Worm (Caenorhabditis elegans) whole organism, late embryonic: ENCODE results near the gene clec-34.

Experiments
- ama-1 ChIP-seq: fragments of 150-350 bp; optimal IDR thresholded peaks from 2 replicates; lab custom pipeline; 2014
- fkh-10 ChIP-seq: fragments of 150-350 bp; optimal IDR thresholded peaks from 2 replicates; lab custom pipeline; 2014; ENCODE audit warnings: missing biosample characterization, missing genetic modification reagents, missing genetic modification characterization
- hlh-15 ChIP-seq: sonication (generic microtip); optimal IDR thresholded peaks from 2 replicates; lab custom pipeline; 2016; ENCODE audit warnings: missing genetic modification characterization, missing compliant biosample characterization
- lin-11 ChIP-seq: fragments of 200-800 bp; sonication (Bioruptor generic); optimal IDR thresholded peaks from 2 replicates; lab custom pipeline; 2018; ENCODE audit warnings: mild to moderate bottlenecking, missing genetic modification characterization, missing compliant biosample characterization
- nfya-1 ChIP-seq: sonication (generic microtip); optimal IDR thresholded peaks from 2 replicates; lab custom pipeline; 2017; ENCODE audit warnings: missing genetic modification characterization, mild to moderate bottlenecking, missing compliant biosample characterization, antibody characterized with exemption, moderate library complexity
- pax-1 ChIP-seq: fragments of 150-350 bp; optimal IDR thresholded peaks from 2 replicates; lab custom pipeline; 2014; ENCODE audit warnings: missing biosample characterization, missing genetic modification characterization
- ref-2 ChIP-seq: sonication (generic microtip); optimal IDR thresholded peaks from 2 replicates; lab custom pipeline; 2016; ENCODE audit warnings: missing genetic modification characterization, missing compliant biosample characterization
- sox-4 ChIP-seq: sonication (generic microtip); optimal IDR thresholded peaks from 2 replicates; lab custom pipeline; 2017; ENCODE audit warnings: mild to moderate bottlenecking, missing genetic modification characterization, inconsistent platforms, missing compliant biosample characterization
- tbx-2 ChIP-seq: sonication (generic microtip); optimal IDR thresholded peaks from 2 replicates; lab custom pipeline; 2016; ENCODE audit warnings: missing genetic modification characterization, missing compliant biosample characterization

- TF ChIP-seq ama-1 = no peak
- TF ChIP-seq hlh-15 = no peak
- no peak for TF ChIP-seq sox-4 (tag; lab: Kevin White, UChicago)
- TF ChIP-seq fkh-10 (GFP tag; lab: Kevin White, UChicago) = no peak
- TF ChIP-seq lin-11 (tag; lab: Kevin White, UChicago) = no peak
- no peak for TF ChIP-seq pax-1 (tag; lab: Kevin White, UChicago)
- no peak for TF ChIP-seq ref-2 (tag; lab: Kevin White, UChicago)
- TF ChIP-seq tbx-2 (tag; lab: Kevin White, UChicago) = no peak
- TF ChIP-seq nfya-1 (tag; lab: Kevin White, UChicago) = no peak
These were observed 1.9 kb upstream of the clec-34 start, which contains the start of gene T25E12.16 for ce11 chrV:16733681-16734080.
